Worm (Caenorhabditis elegans) whole organism, midembryonic: ENCODE data around the gene med-1.

Experiments
- T22C8.4 ChIP-seq: fragments of 200-800 bp; sonication (Bioruptor generic); IDR thresholded peaks from 2 replicates; pipeline ENCODE4 v1.3.6; 2022; ENCODE audit warnings: missing genetic modification characterization, missing compliant biosample characterization
- cog-1 ChIP-seq: sonication (generic microtip); optimal IDR thresholded peaks from 2 replicates; lab custom pipeline; 2016; ENCODE audit warnings: missing genetic modification characterization, missing compliant biosample characterization
- flt-1 ChIP-seq: fragments of 200-800 bp; sonication (Bioruptor generic); IDR thresholded peaks from 2 replicates; pipeline ENCODE4 v1.3.6; 2022; ENCODE audit warnings: missing genetic modification characterization, missing compliant biosample characterization
- med-1 ChIP-seq: sonication (generic microtip); optimal IDR thresholded peaks from 2 replicates; lab custom pipeline; 2017; ENCODE audit warnings: missing genetic modification characterization, mild to moderate bottlenecking, missing compliant biosample characterization, antibody characterized with exemption, missing genetic modification reagents; ENCODE audit not compliant: insufficient read depth
- ref-1 ChIP-seq: fragments of 200-800 bp; sonication (Bioruptor generic); conservative IDR thresholded peaks from 2 replicates; pipeline ENCODE4 v1.3.6; 2022; ENCODE audit warnings: missing genetic modification reagents, missing genetic modification characterization, missing compliant biosample characterization
- ztf-23 ChIP-seq: fragments of 200-800 bp; sonication (Bioruptor generic); IDR thresholded peaks from 2 replicates; pipeline ENCODE4 v1.3.6; 2022; ENCODE audit warnings: missing genetic modification reagents, missing genetic modification characterization, missing compliant biosample characterization
- ztf-29 ChIP-seq: fragments of 200-800 bp; sonication (Bioruptor generic); IDR thresholded peaks from 2 replicates; pipeline ENCODE4 v1.3.6; 2022; ENCODE audit warnings: missing genetic modification reagents, missing genetic modification characterization, missing compliant biosample characterization

DNA sequence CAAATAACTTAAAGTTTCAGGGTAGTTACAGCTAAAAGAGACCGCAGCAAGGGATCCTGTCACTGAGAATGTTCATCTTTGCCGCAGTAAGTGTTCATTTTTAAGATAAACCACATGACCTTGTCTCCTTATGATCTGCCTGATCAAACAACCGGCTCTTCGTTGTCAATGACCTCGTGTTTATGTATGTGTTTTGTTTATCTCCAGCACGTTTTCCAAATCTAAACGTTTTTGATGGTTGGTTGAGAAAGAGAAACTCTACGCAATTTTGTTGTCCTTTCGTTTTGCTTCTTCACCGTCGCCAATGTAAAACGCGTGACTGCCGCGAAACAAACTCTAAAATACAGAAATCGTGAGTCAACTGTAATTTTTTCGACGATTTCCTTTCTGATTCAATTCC, 3.7 kb downstream of the med-1 start, which contains the start of gene tsct-1:
- TF ChIP-seq cog-1 (tag; lab: Kevin White, UChicago) = no peak
- TF ChIP-seq med-1 = no peak
- TF ChIP-seq ztf-23 (GFP tag; lab: Robert Waterston, UW) = no peak
- no peak for TF ChIP-seq T22C8.4
- TF ChIP-seq ztf-29 (GFP tag; lab: Robert Waterston, UW) = no peak
- TF ChIP-seq flt-1 = no peak
- no peak for TF ChIP-seq ref-1 (GFP tag; lab: Robert Waterston, UW)
